Fruit fly (Drosophila melanogaster): Measurements from ENCODE around the gene Sec16.

Sec16 gene

DNA sequence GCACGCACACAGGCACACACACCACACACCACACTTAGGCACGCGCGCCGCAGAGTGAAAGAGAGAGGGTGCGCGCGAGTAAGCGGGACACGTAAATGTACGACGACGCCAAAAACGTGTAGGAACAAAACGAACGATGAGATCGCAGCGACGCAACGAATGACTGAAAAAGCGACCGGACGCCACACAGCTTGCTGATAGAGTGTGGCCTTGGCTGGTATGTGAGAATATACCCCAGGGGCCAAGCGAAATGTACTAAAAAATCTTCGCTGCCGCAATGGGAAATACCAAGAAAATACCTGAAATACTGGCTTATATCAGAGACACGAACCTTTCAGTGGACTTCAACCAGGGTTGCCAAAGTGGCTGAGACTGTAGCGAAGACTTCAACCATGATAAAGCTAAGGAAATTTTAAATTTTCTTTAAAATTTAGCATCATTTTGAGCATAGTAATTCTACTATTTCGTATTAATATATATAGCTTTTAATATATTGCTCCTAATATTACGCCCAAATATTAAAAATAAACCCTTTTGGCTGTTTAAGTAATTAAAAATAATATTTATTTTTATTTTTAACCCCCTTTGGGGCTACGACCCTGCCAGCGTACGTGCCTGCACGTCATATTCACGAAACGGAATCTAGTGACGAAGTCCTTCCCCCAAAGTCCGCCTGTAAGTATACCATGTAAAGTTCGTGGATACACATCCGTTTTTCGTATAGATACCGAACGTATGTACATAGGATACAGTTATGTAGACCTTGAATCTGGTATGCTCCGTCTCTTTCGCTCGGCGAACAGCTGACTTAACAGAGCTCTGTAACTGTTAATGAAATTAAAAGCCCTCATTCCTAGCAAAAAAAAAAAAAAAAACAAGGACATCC lies 12.6 kb upstream of the Sec16 start, which contains the start of gene Pits (continued):
- TF ChIP-seq CG10274 (GFP tag; optimal IDR thresholded peaks at IDR 0.05): no peak
- peak; percentile 47; the same call in 1 of the 3 replicates for TF ChIP-seq CG11560 (tag; IDR thresholded peaks at IDR 0.05)
- TF ChIP-seq TFAM (GFP tag; optimal IDR thresholded peaks at IDR 0.05): no peak
- peak; percentile 38 for TF ChIP-seq CG13424 (tag; optimal IDR thresholded peaks at IDR 0.05)
- TF ChIP-seq nau (GFP tag; optimal IDR thresholded peaks at IDR 0.05): peak; percentile 50
- peak; percentile 41 for TF ChIP-seq CG15269 (tag; optimal IDR thresholded peaks at IDR 0.05)
- TF ChIP-seq p53 (GFP tag; optimal IDR thresholded peaks at IDR 0.05): peak; percentile 76
- TF ChIP-seq ERR (GFP tag; optimal IDR thresholded peaks at IDR 0.05): peak; percentile 61
- TF ChIP-seq br (optimal IDR thresholded peaks at IDR 0.05): no peak
- TF ChIP-seq CG11093 (GFP tag; IDR thresholded peaks at IDR 0.05): no peak
- TF ChIP-seq CG3407 (GFP tag; optimal IDR thresholded peaks at IDR 0.05): no peak
- TF ChIP-seq Ravus (GFP tag; IDR thresholded peaks at IDR 0.05): no peak
- TF ChIP-seq CG1647 (GFP tag; optimal IDR thresholded peaks at IDR 0.05): peak; percentile 1
- peak; percentile 42 for TF ChIP-seq Dek (tag; optimal IDR thresholded peaks at IDR 0.05)
- peak; percentile 66; the same call in 1 of the 2 replicates for TF ChIP-seq tna (GFP tag; IDR thresholded peaks at IDR 0.05; ENCODE audit: partially characterized antibody)
- TF ChIP-seq ci (GFP tag; IDR thresholded peaks at IDR 0.05): peak; percentile 82; the same call in 2 of the 3 replicates
- no peak for TF ChIP-seq Bteb2 (GFP tag; optimal IDR thresholded peaks at IDR 0.05)
- 0 out of 2 replicates have a peak, but pooled peaks have one; percentile 23 for TF ChIP-seq CG5953 (GFP tag; IDR thresholded peaks at IDR 0.05)
- peak; percentile 32; the same call in 2 of the 4 replicates for TF ChIP-seq Gug (GFP tag; IDR thresholded peaks at IDR 0.05)
- TF ChIP-seq NK7.1 (GFP tag; optimal IDR thresholded peaks at IDR 0.05): peak; percentile 45
- no peak for TF ChIP-seq prd (optimal IDR thresholded peaks at IDR 0.05)
- peak; percentile 59 for TF ChIP-seq prd (GFP tag; IDR thresholded peaks at IDR 0.05)
- peak; percentile 59 for TF ChIP-seq BtbVII (GFP tag; optimal IDR thresholded peaks at IDR 0.05)
- no peak for TF ChIP-seq pnt (GFP tag; optimal IDR thresholded peaks at IDR 0.05)
- TF ChIP-seq h (optimal IDR thresholded peaks at IDR 0.05): no peak
- peak; percentile 53; the same call in 1 of the 3 replicates for TF ChIP-seq HLH4C (GFP tag; IDR thresholded peaks at IDR 0.05; ENCODE audit: partially characterized antibody)
- TF ChIP-seq Eip74EF (GFP tag; optimal IDR thresholded peaks at IDR 0.05): peak in 1 of 2 experiments; percentile 41
- 0 out of 2 replicates have a peak, but pooled peaks have one; percentile 16 for TF ChIP-seq peb (GFP tag; IDR thresholded peaks at IDR 0.05)
- TF ChIP-seq CG6654 (GFP tag; optimal IDR thresholded peaks at IDR 0.05): no peak
- TF ChIP-seq HLH3B (GFP tag; IDR thresholded peaks at IDR 0.05): peak; percentile 47; the same call in 1 of the 2 replicates
- TF ChIP-seq CG18011 (GFP tag; optimal IDR thresholded peaks at IDR 0.05): no peak
- 0 out of 3 replicates have a peak, but pooled peaks have one; percentile 31 for TF ChIP-seq zen2 (GFP tag; IDR thresholded peaks at IDR 0.05; ENCODE audit: partially characterized antibody)
- peak; percentile 78 for TF ChIP-seq CHES-1-like (GFP tag; optimal IDR thresholded peaks at IDR 0.05)
- no peak for TF ChIP-seq CG10462 (GFP tag; optimal IDR thresholded peaks at IDR 0.05)
- TF ChIP-seq cas (GFP tag; IDR thresholded peaks at IDR 0.05): no peak; the same call in 1 of the 2 replicates
- TF ChIP-seq slbo (GFP tag; IDR thresholded peaks at IDR 0.05): peak; percentile 65
- TF ChIP-seq CG34224 (GFP tag; IDR thresholded peaks at IDR 0.05; ENCODE audit: partially characterized antibody): peak; percentile 50; the same call in 1 of the 3 replicates
- TF ChIP-seq Fer3 (tag; optimal IDR thresholded peaks at IDR 0.05): peak; percentile 25
- peak; percentile 42 for TF ChIP-seq CG30020 (tag; optimal IDR thresholded peaks at IDR 0.05)
- peak; percentile 47 for TF ChIP-seq CG4282 (GFP tag; optimal IDR thresholded peaks at IDR 0.05)
- TF ChIP-seq dmrt99B (tag; optimal IDR thresholded peaks at IDR 0.05): peak; percentile 24
- TF ChIP-seq row (GFP tag; IDR thresholded peaks at IDR 0.05): peak; percentile 67
- no peak for TF ChIP-seq so (GFP tag; IDR thresholded peaks at IDR 0.05)
- TF ChIP-seq CG2120 (GFP tag; optimal IDR thresholded peaks at IDR 0.05): peak; percentile 45
- TF ChIP-seq CG6791 (GFP tag; IDR thresholded peaks at IDR 0.05; ENCODE audit: partially characterized antibody): peak; percentile 51; the same call in 1 of the 3 replicates
- peak; percentile 95 for TF ChIP-seq pros (GFP tag; optimal IDR thresholded peaks at IDR 0.05)
- TF ChIP-seq CG2199 (GFP tag; IDR thresholded peaks at IDR 0.05): peak; percentile 61; the same call in 1 of the 3 replicates
- no peak for TF ChIP-seq Rx (GFP tag; IDR thresholded peaks at IDR 0.05)
